Worm (Caenorhabditis elegans): ENCODE data around the gene W01A11.1.

DNA sequence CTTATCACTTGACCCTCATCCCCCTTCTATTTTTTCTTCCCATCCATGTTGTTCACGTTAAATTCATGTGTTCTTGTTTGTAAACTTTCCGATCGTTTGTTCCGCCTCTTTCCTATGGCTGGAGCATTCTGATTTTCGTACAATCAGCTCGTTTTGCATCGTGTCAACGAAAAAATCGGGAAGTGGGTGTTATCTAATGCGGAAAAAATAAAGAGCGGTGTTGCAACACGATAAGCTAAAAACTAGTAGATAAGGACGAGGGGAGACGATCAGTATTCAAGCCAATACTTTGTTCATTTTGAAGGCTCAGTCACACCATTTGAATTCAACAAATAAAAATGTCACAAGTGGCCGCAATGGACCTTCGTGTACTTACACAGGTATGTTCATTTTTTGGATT, 25.7 kb downstream of the W01A11.1 start, which contains the start of gene acs-1:
- no peak for TF ChIP-seq skn-1 (tag; optimal IDR thresholded peaks at IDR 0.05)
- no peak for TF ChIP-seq lin-35 (GFP tag; optimal IDR thresholded peaks at IDR 0.05)
- TF ChIP-seq unc-30 (tag; optimal IDR thresholded peaks at IDR 0.05): no peak
- no peak for TF ChIP-seq nhr-85 (tag)
- no peak for TF ChIP-seq ama-1 (optimal IDR thresholded peaks at IDR 0.05)
- no peak for TF ChIP-seq ces-1 (GFP tag; optimal IDR thresholded peaks at IDR 0.05)
- TF ChIP-seq nhr-77 (tag; optimal IDR thresholded peaks at IDR 0.05): no peak
- no peak for TF ChIP-seq sox-4 (tag; optimal IDR thresholded peaks at IDR 0.05)
- no peak for TF ChIP-seq fkh-10 (GFP tag; optimal IDR thresholded peaks at IDR 0.05)
